Fruit fly (Drosophila melanogaster) whole organism, embryonic: Measurements from ENCODE around the gene CG4313.

Experiments used
- Awh ChIP-seq: fragments of 200-800 bp; sonication (Bioruptor generic); IDR thresholded peaks from 2 replicates; pipeline ENCODE4, ENCODE4 v1.3.6; 2022; ENCODE audit warnings: missing biosample characterization, missing genetic modification characterization
- CG10543 ChIP-seq: fragments of 200-800 bp; sonication (Bioruptor generic); optimal IDR thresholded peaks from 3 replicates; lab custom pipeline; 2017; ENCODE audit warnings: missing biosample characterization, mild to moderate bottlenecking, missing genetic modification characterization, moderate library complexity
- CG11093 ChIP-seq: fragments of 200-800 bp; sonication (Bioruptor generic); IDR thresholded peaks from 3 replicates; pipeline ENCODE4 v1.3.6; 2022; ENCODE audit warnings: missing biosample characterization, missing genetic modification characterization
- CG11398 ChIP-seq: fragments of 200-800 bp; sonication (Bioruptor generic); optimal IDR thresholded peaks from 2 replicates; lab custom pipeline; 2016; ENCODE audit warnings: missing biosample characterization, missing genetic modification characterization
- CG12071 ChIP-seq: fragments of 200-800 bp; sonication (Bioruptor generic); optimal IDR thresholded peaks from 3 replicates; lab custom pipeline; 2018; ENCODE audit warnings: missing biosample characterization, mild to moderate bottlenecking, missing genetic modification characterization
- CG1233 ChIP-seq: fragments of 200-800 bp; sonication (Bioruptor generic); optimal IDR thresholded peaks from 4 replicates; lab custom pipeline; 2018; ENCODE audit warnings: missing biosample characterization, mild to moderate bottlenecking, missing genetic modification characterization
- CG12659 ChIP-seq: fragments of 200-800 bp; sonication (Bioruptor generic); optimal IDR thresholded peaks from 3 replicates; lab custom pipeline; 2017; ENCODE audit warnings: mild to moderate bottlenecking, missing biosample characterization, missing genetic modification reagents, missing genetic modification characterization
- CG14014 ChIP-seq: fragments of 200-800 bp; sonication (Bioruptor generic); IDR thresholded peaks from 2 replicates; pipeline ENCODE4 v1.3.6; 2022; ENCODE audit warnings: missing biosample characterization, missing genetic modification characterization
- CG14710 ChIP-seq: fragments of 200-800 bp; sonication (Bioruptor generic); optimal IDR thresholded peaks from 3 replicates; lab custom pipeline; 2019; ENCODE audit warnings: missing biosample characterization, mild to moderate bottlenecking, missing genetic modification characterization, moderate library complexity
- CG15073 ChIP-seq: fragments of 200-800 bp; sonication (Bioruptor generic); optimal IDR thresholded peaks from 2 replicates; lab custom pipeline; 2016; ENCODE audit warnings: missing biosample characterization, missing genetic modification characterization
- CG15696 ChIP-seq: fragments of 200-800 bp; sonication (Bioruptor generic); optimal IDR thresholded peaks from 2 replicates; lab custom pipeline; 2019; ENCODE audit warnings: missing biosample characterization, mild to moderate bottlenecking, missing genetic modification characterization, moderate library complexity
- CG1647 ChIP-seq: fragments of 200-800 bp; sonication (Bioruptor generic); optimal IDR thresholded peaks from 3 replicates; lab custom pipeline; 2016; ENCODE audit warnings: missing biosample characterization, missing genetic modification characterization
- CG16779 ChIP-seq: fragments of 200-800 bp; sonication (Bioruptor generic); IDR thresholded peaks from 2 replicates; pipeline ENCODE4 v1.3.6; 2022; ENCODE audit warnings: missing biosample characterization, missing genetic modification characterization
- CG17912 ChIP-seq: fragments of 200-800 bp; sonication (Bioruptor generic); optimal IDR thresholded peaks from 2 replicates; lab custom pipeline; 2018; ENCODE audit warnings: missing biosample characterization, mild to moderate bottlenecking, missing genetic modification characterization
- CG2116 ChIP-seq: fragments of 200-800 bp; sonication (Bioruptor generic); optimal IDR thresholded peaks from 3 replicates; lab custom pipeline; 2018; ENCODE audit warnings: missing biosample characterization, mild to moderate bottlenecking, missing genetic modification characterization
- CG3163 ChIP-seq: fragments of 200-800 bp; sonication (Bioruptor generic); optimal IDR thresholded peaks from 3 replicates; lab custom pipeline; 2016; ENCODE audit warnings: missing biosample characterization, missing genetic modification characterization
- CG32772 ChIP-seq: fragments of 200-800 bp; sonication (Bioruptor generic); IDR thresholded peaks from 2 replicates; pipeline ENCODE4 v1.3.6; 2022; ENCODE audit warnings: missing biosample characterization, missing genetic modification characterization
- CG42726 ChIP-seq: fragments of 200-800 bp; sonication (Bioruptor generic); IDR thresholded peaks from 2 replicates; pipeline ENCODE4 v1.3.6; 2022; ENCODE audit warnings: missing biosample characterization, missing genetic modification characterization; ENCODE audit not compliant: partially characterized antibody
- CG4328 ChIP-seq: fragments of 200-800 bp; sonication (Bioruptor generic); optimal IDR thresholded peaks from 3 replicates; lab custom pipeline; 2017; ENCODE audit warnings: missing biosample characterization, missing genetic modification reagents, missing genetic modification characterization
- CG4424 ChIP-seq: fragments of 200-800 bp; sonication (Bioruptor generic); optimal IDR thresholded peaks from 3 replicates; lab custom pipeline; 2016; ENCODE audit warnings: missing biosample characterization, missing genetic modification characterization
- CG6254 ChIP-seq: fragments of 200-800 bp; sonication (Bioruptor generic); optimal IDR thresholded peaks from 3 replicates; lab custom pipeline; 2017; ENCODE audit warnings: mild to moderate bottlenecking, missing biosample characterization, missing genetic modification reagents, missing genetic modification characterization
- CG7745 ChIP-seq: fragments of 200-800 bp; sonication (Bioruptor generic); optimal IDR thresholded peaks from 2 replicates; lab custom pipeline; 2018; ENCODE audit warnings: missing biosample characterization, mild to moderate bottlenecking, missing genetic modification characterization, moderate library complexity
- CHES-1-like ChIP-seq: fragments of 200-800 bp; sonication (Bioruptor generic); optimal IDR thresholded peaks from 2 replicates; lab custom pipeline; 2016; ENCODE audit warnings: missing biosample characterization, missing genetic modification characterization
- CTCF ChIP-seq: fragments of 200-800 bp; sonication (Bioruptor generic); optimal IDR thresholded peaks from 2 replicates; lab custom pipeline; 2017; ENCODE audit warnings: missing biosample characterization, mild to moderate bottlenecking, missing genetic modification characterization, moderate library complexity
- CkIIα-i1 ChIP-seq: fragments of 200-800 bp; sonication (Bioruptor generic); IDR thresholded peaks from 2 replicates; pipeline ENCODE4 v1.3.6; 2022; ENCODE audit warnings: missing biosample characterization, missing genetic modification characterization
- Dll ChIP-seq: fragments of 200-800 bp; sonication (Bioruptor generic); IDR thresholded peaks from 4 replicates; pipeline ENCODE4 v1.3.6; 2022; ENCODE audit warnings: missing biosample characterization, missing genetic modification characterization; ENCODE audit not compliant: partially characterized antibody
- Doc3 ChIP-seq: fragments of 200-800 bp; sonication (Bioruptor generic); IDR thresholded peaks from 3 replicates; pipeline ENCODE4 v1.3.6; 2022; ENCODE audit warnings: missing biosample characterization, missing genetic modification characterization; ENCODE audit not compliant: partially characterized antibody
- HHEX ChIP-seq: fragments of 200-800 bp; sonication (Bioruptor generic); optimal IDR thresholded peaks from 3 replicates; lab custom pipeline; 2017; ENCODE audit warnings: missing biosample characterization, mild to moderate bottlenecking, missing genetic modification characterization, missing genetic modification reagents
- HLH4C ChIP-seq: fragments of 200-800 bp; sonication (Bioruptor generic); IDR thresholded peaks from 3 replicates; pipeline ENCODE4 v1.3.6; 2022; ENCODE audit warnings: missing biosample characterization, missing genetic modification characterization; ENCODE audit not compliant: partially characterized antibody
- HLH54F ChIP-seq: fragments of 200-800 bp; sonication (Bioruptor generic); optimal IDR thresholded peaks from 3 replicates; lab custom pipeline; 2016; ENCODE audit warnings: missing biosample characterization, missing genetic modification characterization
- Hmr ChIP-seq: fragments of 200-800 bp; sonication (Bioruptor generic); optimal IDR thresholded peaks from 3 replicates; lab custom pipeline; 2017; ENCODE audit warnings: mild to moderate bottlenecking, missing biosample characterization, missing genetic modification reagents, missing genetic modification characterization
- Jarid2 ChIP-seq: fragments of 200-800 bp; sonication (Bioruptor generic); optimal IDR thresholded peaks from 3 replicates; lab custom pipeline; 2017; ENCODE audit warnings: mild to moderate bottlenecking, missing biosample characterization, missing genetic modification reagents, missing genetic modification characterization
- Oli ChIP-seq: fragments of 200-800 bp; sonication (Bioruptor generic); optimal IDR thresholded peaks from 2 replicates; lab custom pipeline; 2018; ENCODE audit warnings: missing biosample characterization, mild to moderate bottlenecking, missing genetic modification characterization, moderate library complexity
- Rfx ChIP-seq: fragments of 200-800 bp; sonication (Bioruptor generic); IDR thresholded peaks from 2 replicates; pipeline ENCODE4 v1.3.6; 2022; ENCODE audit warnings: missing biosample characterization, missing genetic modification characterization
- Stat92E ChIP-seq, 3 experiments: fragments of >200 bp in 2 of 3; fragments of 200-800 bp in 1 of 3; sonication (Bioruptor generic) in 1 of 3; optimal IDR thresholded peaks; 2 replicates each; lab custom pipeline; 2017 to 2019; ENCODE audit warnings: missing biosample characterization in 3 of 3, missing genetic modification characterization in 3 of 3, mild to moderate bottlenecking in 1 of 3, moderate library complexity in 1 of 3
- YL-1 ChIP-seq: fragments of 200-800 bp; sonication (Bioruptor generic); optimal IDR thresholded peaks from 3 replicates; lab custom pipeline; 2017; ENCODE audit warnings: missing biosample characterization, mild to moderate bottlenecking, missing genetic modification characterization
- corto ChIP-seq: fragments of 200-800 bp; sonication (Bioruptor generic); optimal IDR thresholded peaks from 2 replicates; lab custom pipeline; 2016; ENCODE audit warnings: missing biosample characterization, mild to moderate bottlenecking, missing genetic modification characterization, moderate library complexity
- esg ChIP-seq: fragments of 200-800 bp; sonication (Bioruptor generic); conservative IDR thresholded peaks from 2 replicates; pipeline ENCODE4 v1.3.6; 2022; ENCODE audit warnings: missing biosample characterization, missing genetic modification characterization
- fd102C ChIP-seq: fragments of 200-800 bp; sonication (Bioruptor generic); optimal IDR thresholded peaks from 2 replicates; lab custom pipeline; 2018; ENCODE audit warnings: missing biosample characterization, mild to moderate bottlenecking, missing genetic modification characterization, moderate library complexity
- hkb ChIP-seq, 2 experiments: fragments of 200-800 bp in 1 of 2; fragments of >200 bp in 1 of 2; sonication (Bioruptor generic) in 1 of 2; IDR thresholded peaks in 1 of 2; optimal IDR thresholded peaks in 1 of 2; 2 replicates each; pipeline versions ENCODE4 v1.3.6 to Lab custom; 2017 to 2022; ENCODE audit warnings: missing biosample characterization in 1 of 2, missing genetic modification characterization in 1 of 2
- mam ChIP-seq: fragments of 200-800 bp; sonication (Bioruptor generic); optimal IDR thresholded peaks from 3 replicates; lab custom pipeline; 2016; ENCODE audit warnings: missing biosample characterization, missing genetic modification characterization
- nerfin-2 ChIP-seq: fragments of 200-800 bp; sonication (Bioruptor generic); IDR thresholded peaks from 2 replicates; pipeline ENCODE4 v1.3.6; 2022; ENCODE audit warnings: missing biosample characterization, missing genetic modification characterization; ENCODE audit not compliant: partially characterized antibody
- otp ChIP-seq: fragments of 200-800 bp; sonication (Bioruptor generic); IDR thresholded peaks from 3 replicates; pipeline ENCODE4, ENCODE4 v1.3.6; 2022; ENCODE audit warnings: missing biosample characterization, missing genetic modification characterization
- row ChIP-seq: fragments of 200-800 bp; sonication (Bioruptor generic); IDR thresholded peaks from 3 replicates; pipeline ENCODE4 v1.3.6; 2022; ENCODE audit warnings: missing biosample characterization, missing genetic modification characterization
- salm ChIP-seq: fragments of 200-800 bp; sonication (Bioruptor generic); optimal IDR thresholded peaks from 2 replicates; lab custom pipeline; 2018; ENCODE audit warnings: missing biosample characterization, mild to moderate bottlenecking, missing genetic modification characterization
- sens-2 ChIP-seq: fragments of 200-800 bp; sonication (Bioruptor generic); IDR thresholded peaks from 2 replicates; pipeline ENCODE4 v1.3.6; 2022; ENCODE audit warnings: missing biosample characterization, missing genetic modification characterization
- sna ChIP-seq: fragments of 200-800 bp; sonication (Bioruptor generic); IDR thresholded peaks from 2 replicates; pipeline ENCODE4 v1.3.6; 2022; ENCODE audit warnings: missing biosample characterization, missing genetic modification characterization; ENCODE audit not compliant: partially characterized antibody
- tgo ChIP-seq: fragments of 200-800 bp; sonication (Bioruptor generic); IDR thresholded peaks from 3 replicates; pipeline ENCODE4 v1.3.6; 2022; ENCODE audit warnings: missing biosample characterization, missing genetic modification characterization
- yki ChIP-seq: fragments of >200 bp; optimal IDR thresholded peaks from 3 replicates; lab custom pipeline; 2018
- zen2 ChIP-seq: fragments of 200-800 bp; sonication (Bioruptor generic); IDR thresholded peaks from 3 replicates; pipeline ENCODE4 v1.3.6; 2022; ENCODE audit warnings: missing biosample characterization, missing genetic modification characterization; ENCODE audit not compliant: partially characterized antibody

Gene CG4313

DNA sequence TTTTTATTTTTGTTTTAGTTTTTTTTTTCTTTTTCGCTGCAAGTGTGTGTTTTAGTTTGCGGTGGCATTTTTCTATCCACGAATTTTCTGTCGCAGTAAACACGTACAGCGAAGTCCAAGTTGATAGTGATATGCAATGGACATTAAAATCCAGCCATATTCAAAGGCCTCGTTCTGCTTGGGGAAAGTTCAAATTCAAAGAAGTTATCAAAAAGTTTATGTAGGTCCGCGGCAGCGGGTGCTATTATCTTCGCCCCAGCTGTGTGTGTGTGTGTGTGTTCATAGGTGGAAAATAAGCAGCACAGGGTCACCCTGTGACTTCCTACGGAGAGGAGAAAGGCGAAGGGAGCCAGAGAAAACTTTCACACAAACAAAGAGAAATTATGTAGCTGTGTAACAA, 45.8 kb downstream of the CG4313 start (continued):
- TF ChIP-seq Stat92E (GFP tag; optimal IDR thresholded peaks at IDR 0.05; lab: Kevin White, UChicago) (no peak), CTCF (GFP tag; lab: Kevin White, UChicago) (no peak), CG4328 (GFP tag; lab: Kevin White, UChicago) (no peak), CG2116 (GFP tag; lab: Kevin White, UChicago) (no peak), HHEX (GFP tag; lab: Kevin White, UChicago) (peak; percentile 15), Jarid2 (GFP tag; lab: Kevin White, UChicago) (no peak), CG14014 (GFP tag; lab: Robert Waterston, UW) (peak; percentile 49; the same call in 1 of the 2 replicates), Rfx (GFP tag; lab: Robert Waterston, UW) (peak; percentile 48; the same call in 1 of the 2 replicates), Oli (tag; lab: Kevin White, UChicago) (peak; percentile 68), CG12659 (peak; percentile 56), sens-2 (no peak), Doc3 (GFP tag; lab: Robert Waterston, UW) (no peak), CG17912 (no peak), CG1233 (GFP tag; lab: Kevin White, UChicago) (peak; percentile 7), CG12071 (GFP tag; lab: Kevin White, UChicago) (peak; percentile 61), CG4424 (GFP tag; lab: Kevin White, UChicago) (peak; percentile 48), tgo (GFP tag; lab: Robert Waterston, UW) (peak; percentile 37; the same call in 1 of the 3 replicates), row (peak; percentile 79), CHES-1-like (peak; percentile 29), salm (tag; lab: Kevin White, UChicago) (peak; percentile 46), Hmr (GFP tag; lab: Kevin White, UChicago) (peak; percentile 54), CG11093 (GFP tag; lab: Robert Waterston, UW) (peak; percentile 47; the same call in 2 of the 3 replicates), sna (GFP tag; lab: Robert Waterston, UW) (no peak), CG3163 (peak; percentile 6), CG7745 (no peak), zen2 (GFP tag; lab: Robert Waterston, UW) (no peak), esg (GFP tag; lab: Robert Waterston, UW) (peak; percentile 35; the same call in 1 of the 2 replicates), yki (no peak), CG6254 (GFP tag; lab: Kevin White, UChicago) (peak; percentile 99), CkIIα-i1 (GFP tag; lab: Robert Waterston, UW) (no peak), HLH54F (GFP tag; lab: Kevin White, UChicago) (peak; percentile 36), CG32772 (GFP tag; lab: Robert Waterston, UW) (peak; percentile 65), CG15696 (tag; lab: Kevin White, UChicago) (no peak), mam (GFP tag; lab: Kevin White, UChicago) (peak; percentile 41), YL-1 (GFP tag; lab: Kevin White, UChicago) (no peak), fd102C (GFP tag; lab: Kevin White, UChicago) (no peak), CG14710 (peak; percentile 23), CG10543 (no peak), CG16779 (GFP tag; lab: Robert Waterston, UW) (0 out of 2 replicates have a peak, but pooled peaks have one; percentile 25), otp (GFP tag; lab: Robert Waterston, UW) (0 out of 3 replicates have a peak, but pooled peaks have one; percentile 41), Dll (GFP tag; lab: Robert Waterston, UW) (no peak), HLH4C (GFP tag; lab: Robert Waterston, UW) (no peak), CG42726 (GFP tag; lab: Robert Waterston, UW) (no peak), CG1647 (GFP tag; lab: Kevin White, UChicago) (no peak), CG11398 (GFP tag; lab: Kevin White, UChicago) (peak; percentile 56), nerfin-2 (GFP tag; lab: Robert Waterston, UW) (no peak), hkb (optimal IDR thresholded peaks at IDR 0.05; lab: Kevin White, UChicago) (no peak), hkb (GFP tag; IDR thresholded peaks at IDR 0.05; lab: Robert Waterston, UW) (peak; percentile 75), corto (GFP tag; lab: Kevin White, UChicago) (no peak), CG15073 (GFP tag; lab: Kevin White, UChicago) (no peak), Awh (GFP tag; lab: Robert Waterston, UW) (peak; percentile 77)
